Worm (Caenorhabditis elegans) whole organism, L1 larva: ENCODE data around the gene sphk-1.

ENCODE experiments used
- C34B4.2 ChIP-seq: sonication (generic microtip); optimal IDR thresholded peaks from 2 replicates; lab custom pipeline; 2017; ENCODE audit warnings: mild to moderate bottlenecking, missing genetic modification characterization, missing compliant biosample characterization
- F16B12.6 ChIP-seq: fragments of 150-350 bp; optimal IDR thresholded peaks from 2 replicates; lab custom pipeline; 2014; ENCODE audit warnings: missing biosample characterization, missing genetic modification characterization
- Y116A8C.19 ChIP-seq: sonication (generic microtip); optimal IDR thresholded peaks from 2 replicates; lab custom pipeline; 2016; ENCODE audit warnings: missing compliant biosample characterization, missing genetic modification characterization, borderline replicate concordance
- aha-1 ChIP-seq: fragments of 150-350 bp; optimal IDR thresholded peaks from 2 replicates; lab custom pipeline; 2014; ENCODE audit warnings: missing biosample characterization, missing genetic modification characterization
- alr-1 ChIP-seq: fragments of 200-800 bp; sonication (Bioruptor generic); optimal IDR thresholded peaks from 2 replicates; lab custom pipeline; 2018; ENCODE audit warnings: borderline replicate concordance, mild to moderate bottlenecking, missing genetic modification characterization, missing compliant biosample characterization
- ama-1 ChIP-seq: fragments of 150-350 bp; optimal IDR thresholded peaks from 2 replicates; lab custom pipeline; 2014
- ceh-63 ChIP-seq: fragments of 200-800 bp; sonication (Bioruptor generic); optimal IDR thresholded peaks from 2 replicates; lab custom pipeline; 2018; ENCODE audit warnings: mild to moderate bottlenecking, missing genetic modification characterization, missing compliant biosample characterization
- ceh-82 ChIP-seq, 3 experiments: fragments of 150-350 bp in 1 of 3; sonication (generic microtip) in 2 of 3; optimal IDR thresholded peaks; 2 replicates each; lab custom pipeline; 2014 to 2017; ENCODE audit warnings: missing biosample characterization in 3 of 3, missing genetic modification characterization in 3 of 3
- ceh-90 ChIP-seq: sonication (generic microtip); optimal IDR thresholded peaks from 2 replicates; lab custom pipeline; 2016; ENCODE audit warnings: missing genetic modification characterization, missing compliant biosample characterization
- ces-1 ChIP-seq: fragments of 150-350 bp; optimal IDR thresholded peaks from 2 replicates; lab custom pipeline; 2014; ENCODE audit warnings: missing biosample characterization, missing genetic modification reagents, missing genetic modification characterization
- efl-1 ChIP-seq, 4 experiments: fragments of 150-350 bp; optimal IDR thresholded peaks in 3 of 4; peaks in 1 of 4; 1 replicate in 1 of 4; 2 replicates in 3 of 4; lab custom pipeline; 2014; ENCODE audit warnings: missing biosample characterization in 2 of 4, missing genetic modification characterization in 2 of 4, missing genetic modification reagents in 2 of 4
- efl-3 ChIP-seq: fragments of 200-800 bp; sonication (Bioruptor generic); optimal IDR thresholded peaks from 2 replicates; lab custom pipeline; 2018; ENCODE audit warnings: mild to moderate bottlenecking, missing genetic modification characterization, missing compliant biosample characterization
- fkh-10 ChIP-seq: sonication (generic microtip); optimal IDR thresholded peaks from 2 replicates; lab custom pipeline; 2017; ENCODE audit warnings: missing biosample characterization, missing genetic modification reagents, missing genetic modification characterization
- fkh-8 ChIP-seq: sonication (generic microtip); optimal IDR thresholded peaks from 2 replicates; lab custom pipeline; 2016; ENCODE audit warnings: mild to moderate bottlenecking, missing genetic modification characterization, missing compliant biosample characterization
- grh-1 ChIP-seq: fragments of 200-800 bp; sonication (Bioruptor generic); IDR thresholded peaks from 2 replicates; pipeline ENCODE4 v1.3.6; 2022; ENCODE audit warnings: missing genetic modification reagents, missing genetic modification characterization, missing compliant biosample characterization
- hlh-17 ChIP-seq: fragments of 200-800 bp; sonication (Bioruptor generic); optimal IDR thresholded peaks from 2 replicates; lab custom pipeline; 2018; ENCODE audit warnings: missing genetic modification characterization, mild to moderate bottlenecking, missing compliant biosample characterization, moderate library complexity, borderline replicate concordance
- hlh-4 ChIP-seq: sonication (generic microtip); optimal IDR thresholded peaks from 2 replicates; lab custom pipeline; 2016; ENCODE audit warnings: mild to moderate bottlenecking, missing genetic modification characterization, missing compliant biosample characterization
- irx-1 ChIP-seq: sonication (generic microtip); optimal IDR thresholded peaks from 2 replicates; lab custom pipeline; 2016; ENCODE audit warnings: missing genetic modification characterization, missing compliant biosample characterization
- isw-1 ChIP-seq: fragments of 200-800 bp; sonication (Bioruptor generic); IDR thresholded peaks from 2 replicates; pipeline ENCODE4 v1.3.6; 2022; ENCODE audit warnings: missing genetic modification characterization, missing compliant biosample characterization
- jun-1 ChIP-seq: fragments of 150-350 bp; optimal IDR thresholded peaks from 2 replicates; lab custom pipeline; 2014; ENCODE audit warnings: missing biosample characterization, missing genetic modification reagents, missing genetic modification characterization
- lin-13 ChIP-seq: fragments of 150-350 bp; optimal IDR thresholded peaks from 2 replicates; lab custom pipeline; 2014; ENCODE audit warnings: missing biosample characterization, missing genetic modification reagents, missing genetic modification characterization
- lin-15B ChIP-seq: fragments of 150-350 bp; sonication (generic microtip); optimal IDR thresholded peaks from 3 replicates; lab custom pipeline; 2014; ENCODE audit warnings: missing biosample characterization, missing genetic modification characterization
- lin-35 ChIP-seq, 2 experiments: fragments of 150-350 bp; optimal IDR thresholded peaks; 2 replicates each; lab custom pipeline; 2014; ENCODE audit warnings: missing biosample characterization in 2 of 2, missing genetic modification characterization in 2 of 2, missing genetic modification reagents in 2 of 2
- lsy-2 ChIP-seq, 2 experiments: fragments of 150-350 bp; optimal IDR thresholded peaks; 2 replicates each; lab custom pipeline; 2014; ENCODE audit warnings: missing biosample characterization in 2 of 2, missing genetic modification characterization in 2 of 2
- mab-9 ChIP-seq: fragments of 200-800 bp; sonication (Bioruptor generic); IDR thresholded peaks from 2 replicates; pipeline ENCODE4 v1.3.6; 2022; ENCODE audit warnings: missing genetic modification reagents, missing genetic modification characterization, missing compliant biosample characterization
- mdl-1 ChIP-seq, 2 experiments: fragments of 150-350 bp; optimal IDR thresholded peaks; 2 replicates each; lab custom pipeline; 2014 to 2017; ENCODE audit warnings: missing biosample characterization in 2 of 2, missing genetic modification characterization in 2 of 2, inconsistent platforms in 1 of 2
- nhr-11 ChIP-seq: fragments of 150-350 bp; optimal IDR thresholded peaks from 2 replicates; lab custom pipeline; 2014; ENCODE audit warnings: missing biosample characterization, missing genetic modification characterization
- nhr-28 ChIP-seq: fragments of 150-350 bp; optimal IDR thresholded peaks from 2 replicates; lab custom pipeline; 2014; ENCODE audit warnings: missing biosample characterization, missing genetic modification characterization
- nhr-71 ChIP-seq: sonication (generic microtip); optimal IDR thresholded peaks from 2 replicates; lab custom pipeline; 2016; ENCODE audit warnings: mild to moderate bottlenecking, missing genetic modification characterization, moderate library complexity, missing compliant biosample characterization
- nhr-76 ChIP-seq: sonication (generic microtip); optimal IDR thresholded peaks from 2 replicates; lab custom pipeline; 2017; ENCODE audit warnings: missing biosample characterization, missing genetic modification characterization
- nhr-85 ChIP-seq: sonication (generic microtip); peaks from one replicate; lab custom pipeline; 2016; ENCODE audit warnings: missing genetic modification characterization, inconsistent platforms, missing compliant biosample characterization
- pax-3 ChIP-seq: fragments of 200-800 bp; sonication (Bioruptor generic); optimal IDR thresholded peaks from 2 replicates; lab custom pipeline; 2018; ENCODE audit warnings: mild to moderate bottlenecking, missing genetic modification characterization, moderate library complexity, missing compliant biosample characterization
- pqm-1 ChIP-seq: sonication (generic microtip); optimal IDR thresholded peaks from 3 replicates; lab custom pipeline; 2017; ENCODE audit warnings: missing biosample characterization, missing genetic modification characterization
- rnt-1 ChIP-seq: sonication (generic microtip); optimal IDR thresholded peaks from 2 replicates; lab custom pipeline; 2016; ENCODE audit warnings: mild to moderate bottlenecking, missing genetic modification characterization, moderate library complexity, missing compliant biosample characterization
- snpc-4 ChIP-seq: fragments of 150-350 bp; optimal IDR thresholded peaks from 2 replicates; lab custom pipeline; 2014; ENCODE audit warnings: missing biosample characterization, missing genetic modification characterization
- unc-130 ChIP-seq: fragments of 150-350 bp; optimal IDR thresholded peaks from 2 replicates; lab custom pipeline; 2017; ENCODE audit warnings: missing biosample characterization, missing genetic modification characterization, inconsistent platforms
- unc-30 ChIP-seq: sonication (generic microtip); optimal IDR thresholded peaks from 2 replicates; lab custom pipeline; 2017; ENCODE audit warnings: missing biosample characterization, missing genetic modification characterization
- unc-62 ChIP-seq: fragments of 150-350 bp; optimal IDR thresholded peaks from 2 replicates; lab custom pipeline; 2014; ENCODE audit warnings: missing biosample characterization, missing genetic modification reagents, missing genetic modification characterization
- unc-86 ChIP-seq: sonication (generic microtip); optimal IDR thresholded peaks from 2 replicates; lab custom pipeline; 2016; ENCODE audit warnings: missing genetic modification characterization, missing compliant biosample characterization
- xbp-1 ChIP-seq: sonication (generic microtip); optimal IDR thresholded peaks from 2 replicates; lab custom pipeline; 2016; ENCODE audit warnings: missing genetic modification characterization, missing compliant biosample characterization
- zag-1 ChIP-seq: fragments of 150-350 bp; optimal IDR thresholded peaks from 2 replicates; lab custom pipeline; 2014; ENCODE audit warnings: missing biosample characterization, missing genetic modification characterization
- zip-4 ChIP-seq: fragments of 200-800 bp; sonication (Bioruptor generic); optimal IDR thresholded peaks from 2 replicates; lab custom pipeline; 2018; ENCODE audit warnings: mild to moderate bottlenecking, missing genetic modification characterization, moderate library complexity, missing compliant biosample characterization
- ztf-11 ChIP-seq, 2 experiments: sonication (generic microtip); optimal IDR thresholded peaks; 2 replicates each; lab custom pipeline; 2016 to 2017; ENCODE audit warnings: missing genetic modification characterization in 2 of 2, missing biosample characterization in 1 of 2, missing compliant biosample characterization in 1 of 2
- ztf-4 ChIP-seq: fragments of 150-350 bp; optimal IDR thresholded peaks from 2 replicates; lab custom pipeline; 2014; ENCODE audit warnings: missing biosample characterization, missing genetic modification characterization

Gene sphk-1

DNA sequence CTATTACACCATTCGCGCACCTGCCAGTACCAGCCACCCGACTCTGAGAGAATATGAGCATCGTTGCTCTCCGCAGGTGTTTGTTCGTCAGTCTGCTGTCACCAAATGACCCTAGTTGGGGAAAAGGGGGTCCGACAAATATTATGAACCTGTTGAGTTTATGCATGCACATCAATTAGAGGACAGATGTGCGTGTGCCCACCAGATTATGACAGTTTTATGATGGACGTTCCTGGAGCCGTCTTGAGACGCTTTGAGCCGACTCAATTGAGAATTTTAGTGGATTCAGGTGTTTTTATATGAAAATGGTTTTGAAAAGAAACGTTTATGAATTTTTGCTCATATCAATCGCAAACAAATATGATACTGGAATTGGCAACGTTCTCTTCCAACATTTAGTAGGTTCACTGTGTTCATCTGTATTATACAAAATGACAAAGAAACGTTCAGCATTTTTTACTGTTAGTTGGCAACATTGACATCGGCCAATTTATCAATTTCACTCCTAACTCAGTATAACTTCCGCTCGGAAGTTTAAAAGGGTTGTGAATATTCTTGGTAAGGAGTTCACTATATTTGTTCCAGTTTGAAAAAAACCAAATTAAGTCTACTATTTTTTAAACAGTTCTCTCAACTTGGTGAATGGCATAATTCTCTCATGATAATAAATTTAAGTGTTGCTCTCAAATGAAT is 45.9 kb upstream of the sphk-1 start (continued):
- TF ChIP-seq ceh-82 (tag; optimal IDR thresholded peaks at IDR 0.05; lab: Kevin White, UChicago): no peak
- no peak for TF ChIP-seq lin-15B (tag; lab: Kevin White, UChicago)
- TF ChIP-seq fkh-8 (tag; lab: Kevin White, UChicago): no peak
- peak; percentile 23 for TF ChIP-seq rnt-1 (tag; lab: Kevin White, UChicago)
- TF ChIP-seq ztf-4: peak; percentile 67
- TF ChIP-seq C34B4.2 (tag; lab: Kevin White, UChicago): no peak
- no peak for TF ChIP-seq unc-30 (tag; lab: Kevin White, UChicago)
- no peak for TF ChIP-seq ces-1 (GFP tag; lab: Kevin White, UChicago)
- no peak for TF ChIP-seq nhr-76 (tag; lab: Kevin White, UChicago)
- TF ChIP-seq nhr-71 (tag; lab: Kevin White, UChicago): peak; percentile 63
- peak in 1 of 2 experiments; percentile 34 for TF ChIP-seq ztf-11 (tag; optimal IDR thresholded peaks at IDR 0.05; lab: Kevin White, UChicago)
- TF ChIP-seq lin-13 (GFP tag; lab: Kevin White, UChicago): peak; percentile 39
- TF ChIP-seq ceh-63 (GFP tag; lab: Kevin White, UChicago): no peak
- peak; percentile 42 for TF ChIP-seq pax-3 (tag; lab: Kevin White, UChicago)
- no peak for TF ChIP-seq jun-1 (tag; lab: Kevin White, UChicago)
- TF ChIP-seq irx-1: no peak
- TF ChIP-seq mab-9 (GFP tag; lab: Robert Waterston, UW): no peak
- TF ChIP-seq unc-130: no peak
- no peak for TF ChIP-seq xbp-1 (tag; lab: Kevin White, UChicago)
- TF ChIP-seq mdl-1 (tag; optimal IDR thresholded peaks at IDR 0.05; lab: Kevin White, UChicago): no peak
- no peak for TF ChIP-seq Y116A8C.19 (tag; lab: Kevin White, UChicago)
- peak in 1 of 2 experiments; percentile 65 for TF ChIP-seq lin-35 (GFP tag; optimal IDR thresholded peaks at IDR 0.05; lab: Kevin White, UChicago)
- peak in 1 of 2 experiments; percentile 33 for TF ChIP-seq efl-1 (optimal IDR thresholded peaks at IDR 0.05; lab: Kevin White, UChicago)
- TF ChIP-seq efl-1 (GFP tag; optimal IDR thresholded peaks at IDR 0.05 in 1 of 2; lab: Kevin White, UChicago): peak in 1 of 2 experiments; percentile 84
- no peak for TF ChIP-seq hlh-17
- peak in 1 of 2 experiments; percentile 46 for TF ChIP-seq lsy-2 (tag; optimal IDR thresholded peaks at IDR 0.05; lab: Kevin White, UChicago)
- no peak for TF ChIP-seq isw-1 (GFP tag; lab: Robert Waterston, UW)
- TF ChIP-seq fkh-10 (GFP tag; lab: Kevin White, UChicago): no peak
- TF ChIP-seq grh-1 (GFP tag; lab: Robert Waterston, UW): no peak
- no peak for TF ChIP-seq alr-1 (tag; lab: Kevin White, UChicago)
- TF ChIP-seq aha-1: no peak
- no peak for TF ChIP-seq unc-62 (GFP tag; lab: Kevin White, UChicago)
- TF ChIP-seq snpc-4 (tag; lab: Kevin White, UChicago): no peak
- TF ChIP-seq zag-1: no peak
- TF ChIP-seq F16B12.6 (tag; lab: Kevin White, UChicago): no peak
- TF ChIP-seq nhr-85: peak; percentile 55
- TF ChIP-seq ama-1 (lab: Kevin White, UChicago): peak; percentile 90
- no peak for TF ChIP-seq hlh-4 (tag; lab: Kevin White, UChicago)
- no peak for TF ChIP-seq pqm-1 (tag; lab: Kevin White, UChicago)
- TF ChIP-seq ceh-90 (tag; lab: Kevin White, UChicago): no peak
- no peak for TF ChIP-seq nhr-11 (tag; lab: Kevin White, UChicago)
- TF ChIP-seq unc-86 (tag; lab: Kevin White, UChicago): no peak
- no peak for TF ChIP-seq efl-3 (GFP tag; lab: Kevin White, UChicago)
- no peak for TF ChIP-seq zip-4 (GFP tag; lab: Kevin White, UChicago)
- no peak for TF ChIP-seq nhr-28 (tag; lab: Kevin White, UChicago)
- TF ChIP-seq, all 84 proteins: peak for 23
